Worm (Caenorhabditis elegans): ENCODE measurements around the gene ilkp-1.

ce11 chrII:11004381-11004780 lies 45.7 kb upstream of the ilkp-1 start:
- TF ChIP-seq tbp1 (GFP tag; optimal IDR thresholded peaks at IDR 0.05) (no peak), efl-1 (GFP tag; optimal IDR thresholded peaks at IDR 0.05) (no peak), lsl-1 (GFP tag; optimal IDR thresholded peaks at IDR 0.05) (no peak), pha-4 (tag; optimal IDR thresholded peaks at IDR 0.05) (no peak), nhr-179 (tag; optimal IDR thresholded peaks at IDR 0.05) (no peak), hlh-12 (tag; optimal IDR thresholded peaks at IDR 0.05) (no peak), egl-44 (GFP tag; IDR thresholded peaks at IDR 0.05) (no peak), ceh-100 (GFP tag; IDR thresholded peaks at IDR 0.05) (no peak), Y53G8AR.9 (GFP tag; conservative IDR thresholded peaks at IDR 0.05) (no peak), let-526 (GFP tag; IDR thresholded peaks at IDR 0.05) (no peak), somi-1 (GFP tag; optimal IDR thresholded peaks at IDR 0.05) (no peak), dpl-1 (GFP tag; optimal IDR thresholded peaks at IDR 0.05) (no peak), ceh-27 (GFP tag; optimal IDR thresholded peaks at IDR 0.05) (no peak), hrde-1 (tag; optimal IDR thresholded peaks at IDR 0.05; ENCODE audit: borderline replicate concordance) (no peak)

Measured in whole organism, young adult.